Fruit fly (Drosophila melanogaster) whole organism, adult: ENCODE results near the gene RasGAP1.

ENCODE experiments used
- CG11617 ChIP-seq: fragments of 200-800 bp; sonication (Bioruptor generic); optimal IDR thresholded peaks from 2 replicates; lab custom pipeline; 2017; ENCODE audit warnings: mild to moderate bottlenecking, missing biosample characterization, missing genetic modification reagents, missing genetic modification characterization
- CG14711 ChIP-seq: fragments of 200-800 bp; sonication (Bioruptor generic); optimal IDR thresholded peaks from 2 replicates; lab custom pipeline; 2018; ENCODE audit warnings: missing biosample characterization, mild to moderate bottlenecking, missing genetic modification characterization, moderate library complexity
- CG1620 ChIP-seq: fragments of 200-800 bp; sonication (Bioruptor generic); optimal IDR thresholded peaks from 2 replicates; lab custom pipeline; 2016; ENCODE audit warnings: missing biosample characterization, missing genetic modification characterization
- CG5204 ChIP-seq: fragments of 200-800 bp; sonication (Bioruptor generic); optimal IDR thresholded peaks from 2 replicates; lab custom pipeline; 2016; ENCODE audit warnings: missing biosample characterization, missing genetic modification characterization
- CG7045 ChIP-seq: fragments of 200-800 bp; sonication (Bioruptor generic); optimal IDR thresholded peaks from 2 replicates; lab custom pipeline; 2017; ENCODE audit warnings: missing biosample characterization, mild to moderate bottlenecking, missing genetic modification characterization
- CG7101 ChIP-seq: fragments of 200-800 bp; sonication (Bioruptor generic); optimal IDR thresholded peaks from 2 replicates; lab custom pipeline; 2018; ENCODE audit warnings: missing biosample characterization, mild to moderate bottlenecking, missing genetic modification characterization, moderate library complexity
- Hr96 ChIP-seq: fragments of 200-800 bp; sonication (Bioruptor generic); optimal IDR thresholded peaks from 2 replicates; lab custom pipeline; 2016; ENCODE audit warnings: missing biosample characterization, missing genetic modification characterization
- Mnt ChIP-seq: fragments of 200-800 bp; sonication (Bioruptor generic); optimal IDR thresholded peaks from 2 replicates; lab custom pipeline; 2016; ENCODE audit warnings: missing biosample characterization, mild to moderate bottlenecking, missing genetic modification characterization
- cic ChIP-seq: fragments of 200-800 bp; sonication (Bioruptor generic); optimal IDR thresholded peaks from 2 replicates; lab custom pipeline; 2017; ENCODE audit warnings: missing biosample characterization, mild to moderate bottlenecking, missing genetic modification characterization, moderate library complexity
- cnc ChIP-seq, 2 experiments: fragments of >200 bp; optimal IDR thresholded peaks; 2 replicates each; lab custom pipeline; 2017
- kay ChIP-seq: fragments of 200-800 bp; sonication (Bioruptor generic); peaks from one replicate; lab custom pipeline; 2016; ENCODE audit warnings: missing biosample characterization, missing genetic modification characterization, borderline replicate concordance
- ovo ChIP-seq: fragments of 200-800 bp; sonication (Bioruptor generic); optimal IDR thresholded peaks from 2 replicates; lab custom pipeline; 2016; ENCODE audit warnings: missing biosample characterization, missing genetic modification characterization
- tj ChIP-seq: fragments of 200-800 bp; sonication (Bioruptor generic); optimal IDR thresholded peaks from 3 replicates; lab custom pipeline; 2017; ENCODE audit warnings: missing biosample characterization, mild to moderate bottlenecking, missing genetic modification characterization, moderate library complexity
- toe ChIP-seq: fragments of 200-800 bp; sonication (Bioruptor generic); optimal IDR thresholded peaks from 2 replicates; lab custom pipeline; 2016; ENCODE audit warnings: missing biosample characterization, missing genetic modification characterization

- TF ChIP-seq Hr96 (GFP tag; lab: Kevin White, UChicago) (no peak), toe (no peak), CG11617 (GFP tag; lab: Kevin White, UChicago) (no peak), Mnt (GFP tag; lab: Kevin White, UChicago) (no peak), kay (GFP tag; lab: Kevin White, UChicago) (no peak), cnc (optimal IDR thresholded peaks at IDR 0.05; lab: Kevin White, UChicago) (no peak), cic (GFP tag; lab: Kevin White, UChicago) (no peak), tj (GFP tag; lab: Kevin White, UChicago) (no peak), CG5204 (GFP tag; lab: Kevin White, UChicago) (no peak), ovo (GFP tag; lab: Kevin White, UChicago) (no peak), CG14711 (tag; lab: Kevin White, UChicago) (no peak), CG1620 (GFP tag; lab: Kevin White, UChicago) (no peak), CG7101 (no peak), CG7045 (no peak)
Measured at dm6 chr3L:9799398-9799797, 55.7 kb downstream of the RasGAP1 start, which contains the start of gene Ilp2.
